Worm (Caenorhabditis elegans): Measurements from ENCODE around the gene T24C2.3.
A peak's percentile ranks its signal among the peaks of the same experiment; 100 is the strongest.

Gene T24C2.3

DNA sequence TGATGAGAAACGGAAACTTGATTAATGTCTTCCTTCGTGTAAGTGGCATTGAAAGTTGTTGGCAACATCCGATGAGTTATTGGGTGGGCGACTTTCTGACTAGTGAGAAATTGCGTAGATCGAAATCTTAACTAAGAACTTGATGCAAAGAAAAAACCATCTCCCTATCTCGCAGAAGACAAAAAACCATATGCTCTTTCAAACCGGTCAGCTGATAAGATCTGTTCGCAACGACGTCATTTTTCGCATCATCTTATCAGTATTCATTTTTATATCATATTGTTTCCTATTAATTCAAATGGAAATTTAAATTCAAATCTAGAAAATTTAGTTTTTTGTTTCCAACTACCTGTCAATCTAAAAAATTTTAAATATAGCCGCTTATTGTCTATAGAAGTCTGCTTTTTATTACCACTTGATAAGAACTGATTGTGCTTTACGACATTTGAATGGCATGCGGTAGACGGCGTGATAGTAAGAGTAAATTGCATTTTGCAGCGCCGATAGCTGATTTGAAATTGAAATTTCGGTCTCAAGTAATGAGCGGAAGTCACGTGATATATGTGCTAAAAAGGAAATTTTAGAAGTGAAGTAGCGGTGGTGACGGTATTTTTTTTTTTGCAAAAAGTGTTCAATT, 42.8 kb upstream of the T24C2.3 start (continued):
- no peak for TF ChIP-seq madf-3 (GFP tag; IDR thresholded peaks at IDR 0.05)
- TF ChIP-seq aptf-2 (GFP tag; conservative IDR thresholded peaks at IDR 0.05): no peak
- no peak for TF ChIP-seq F10E7.11 (tag; optimal IDR thresholded peaks at IDR 0.05)
- no peak for TF ChIP-seq attf-5 (GFP tag; optimal IDR thresholded peaks at IDR 0.05)
- TF ChIP-seq Y79H2A.3 (GFP tag; conservative IDR thresholded peaks at IDR 0.05): no peak
- no peak for TF ChIP-seq sdz-38 (tag; optimal IDR thresholded peaks at IDR 0.05)
- no peak for TF ChIP-seq ztf-26 (tag; optimal IDR thresholded peaks at IDR 0.05)
- no peak for TF ChIP-seq bed-1 (GFP tag; IDR thresholded peaks at IDR 0.05)
- no peak for TF ChIP-seq ceh-100 (GFP tag; IDR thresholded peaks at IDR 0.05)
- TF ChIP-seq die-1 (tag; optimal IDR thresholded peaks at IDR 0.05): no peak
- no peak for TF ChIP-seq snpc-1.1 (tag; optimal IDR thresholded peaks at IDR 0.05; ENCODE audit: insufficient read depth)
- TF ChIP-seq hsf-1 (GFP tag; IDR thresholded peaks at IDR 0.05): no peak
- no peak for TF ChIP-seq mcd-1 (GFP tag; IDR thresholded peaks at IDR 0.05)
- TF ChIP-seq pha-4 (tag; optimal IDR thresholded peaks at IDR 0.05): peak; percentile 43
- no peak for TF ChIP-seq efl-1 (GFP tag; optimal IDR thresholded peaks at IDR 0.05)
- TF ChIP-seq F33H1.4 (GFP tag; IDR thresholded peaks at IDR 0.05): no peak

DNA sequence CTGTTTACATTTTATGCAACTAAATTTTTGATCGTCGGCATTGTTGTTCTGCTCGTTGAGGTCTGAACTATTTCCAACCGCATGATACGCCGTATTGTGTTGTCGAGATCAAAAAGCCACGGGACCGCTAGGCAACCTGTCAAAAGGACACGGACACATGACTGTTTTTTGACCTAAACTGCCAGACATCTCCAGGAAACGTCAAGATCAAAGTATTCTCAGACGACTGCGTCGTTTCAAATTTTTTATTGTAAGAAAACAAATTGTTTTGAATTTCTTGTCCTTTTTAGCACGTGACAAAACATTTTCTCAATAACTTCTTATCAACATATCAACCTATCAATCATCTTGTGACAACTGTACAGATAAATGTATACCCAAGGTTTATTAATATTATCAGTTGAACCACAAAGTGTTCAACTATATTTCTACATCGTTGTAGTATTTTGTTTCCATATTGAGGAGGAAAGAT, 41.2 kb upstream of the T24C2.3 start:
- TF ChIP-seq lin-54 (GFP tag; optimal IDR thresholded peaks at IDR 0.05) (peak; percentile 12), F49E8.2 (tag; optimal IDR thresholded peaks at IDR 0.05; ENCODE audit: insufficient read depth) (no peak), F33H1.4 (GFP tag; IDR thresholded peaks at IDR 0.05) (no peak), akir-1 (GFP tag; optimal IDR thresholded peaks at IDR 0.05) (no peak), ztf-6 (GFP tag; IDR thresholded peaks at IDR 0.05) (no peak), lin-40 (tag; optimal IDR thresholded peaks at IDR 0.05) (peak; percentile 77), ztf-18 (tag; optimal IDR thresholded peaks at IDR 0.05) (peak; percentile 18), hmg-20 (GFP tag; IDR thresholded peaks at IDR 0.05) (no peak), gei-17 (GFP tag; optimal IDR thresholded peaks at IDR 0.05) (no peak), nfya-2 (GFP tag; IDR thresholded peaks at IDR 0.05) (no peak), egl-18 (GFP tag; IDR thresholded peaks at IDR 0.05) (no peak), mcd-1 (GFP tag; IDR thresholded peaks at IDR 0.05) (no peak), ZK185.1 (tag; optimal IDR thresholded peaks at IDR 0.05; ENCODE audit: poor library complexity, severe bottlenecking) (no peak), attf-5 (GFP tag; optimal IDR thresholded peaks at IDR 0.05) (peak; percentile 75), B0261.1 (tag; optimal IDR thresholded peaks at IDR 0.05) (no peak), ama-1 (optimal IDR thresholded peaks at IDR 0.05) (no peak), ama-1 (GFP tag; optimal IDR thresholded peaks at IDR 0.05) (no peak), rpc-1 (optimal IDR thresholded peaks at IDR 0.05) (no peak), rpc-1 (tag; optimal IDR thresholded peaks at IDR 0.05) (no peak), aptf-3 (GFP tag; IDR thresholded peaks at IDR 0.05) (no peak), bed-1 (GFP tag; IDR thresholded peaks at IDR 0.05) (no peak), attf-3 (GFP tag; conservative IDR thresholded peaks at IDR 0.05) (no peak), mxl-1 (tag; optimal IDR thresholded peaks at IDR 0.05) (no peak), rcor-1 (GFP tag; IDR thresholded peaks at IDR 0.05) (no peak), athp-1 (tag; optimal IDR thresholded peaks at IDR 0.05) (no peak), attf-6 (GFP tag; IDR thresholded peaks at IDR 0.05) (no peak), F52B5.7 (tag; optimal IDR thresholded peaks at IDR 0.05) (no peak), nfyb-1 (GFP tag; IDR thresholded peaks at IDR 0.05) (0 out of 2 replicates have a peak, but pooled peaks have one; percentile 28), T07F8.4 (tag; optimal IDR thresholded peaks at IDR 0.05) (no peak), ccch-3 (GFP tag; optimal IDR thresholded peaks at IDR 0.05) (no peak), zim-3 (tag; optimal IDR thresholded peaks at IDR 0.05) (peak; percentile 3), lag-1 (GFP tag; IDR thresholded peaks at IDR 0.05) (no peak), bed-2 (GFP tag; IDR thresholded peaks at IDR 0.05) (no peak), ets-4 (GFP tag; optimal IDR thresholded peaks at IDR 0.05) (no peak), F37B4.10 (GFP tag; IDR thresholded peaks at IDR 0.05) (no peak), ztf-3 (GFP tag; optimal IDR thresholded peaks at IDR 0.05) (no peak), K12H6.12 (tag; optimal IDR thresholded peaks at IDR 0.05) (peak; percentile 41)

All from whole organism, young adult.